Worm (Caenorhabditis elegans) whole organism, midembryonic: ENCODE data around the gene srp-2.

ENCODE experiments used
- T22C8.4 ChIP-seq: fragments of 200-800 bp; sonication (Bioruptor generic); IDR thresholded peaks from 2 replicates; pipeline ENCODE4 v1.3.6; 2022; ENCODE audit warnings: missing genetic modification characterization, missing compliant biosample characterization
- cog-1 ChIP-seq: sonication (generic microtip); optimal IDR thresholded peaks from 2 replicates; lab custom pipeline; 2016; ENCODE audit warnings: missing genetic modification characterization, missing compliant biosample characterization
- flt-1 ChIP-seq: fragments of 200-800 bp; sonication (Bioruptor generic); IDR thresholded peaks from 2 replicates; pipeline ENCODE4 v1.3.6; 2022; ENCODE audit warnings: missing genetic modification characterization, missing compliant biosample characterization
- klf-2 ChIP-seq: fragments of 200-800 bp; sonication (Bioruptor generic); conservative IDR thresholded peaks from 2 replicates; pipeline ENCODE4 v1.3.6; 2022; ENCODE audit warnings: missing genetic modification reagents, missing genetic modification characterization, missing compliant biosample characterization
- med-1 ChIP-seq: sonication (generic microtip); optimal IDR thresholded peaks from 2 replicates; lab custom pipeline; 2017; ENCODE audit warnings: missing genetic modification characterization, mild to moderate bottlenecking, missing compliant biosample characterization, antibody characterized with exemption, missing genetic modification reagents; ENCODE audit not compliant: insufficient read depth
- ref-1 ChIP-seq: fragments of 200-800 bp; sonication (Bioruptor generic); conservative IDR thresholded peaks from 2 replicates; pipeline ENCODE4 v1.3.6; 2022; ENCODE audit warnings: missing genetic modification reagents, missing genetic modification characterization, missing compliant biosample characterization
- ztf-23 ChIP-seq: fragments of 200-800 bp; sonication (Bioruptor generic); IDR thresholded peaks from 2 replicates; pipeline ENCODE4 v1.3.6; 2022; ENCODE audit warnings: missing genetic modification reagents, missing genetic modification characterization, missing compliant biosample characterization
- ztf-29 ChIP-seq: fragments of 200-800 bp; sonication (Bioruptor generic); IDR thresholded peaks from 2 replicates; pipeline ENCODE4 v1.3.6; 2022; ENCODE audit warnings: missing genetic modification reagents, missing genetic modification characterization, missing compliant biosample characterization

- TF ChIP-seq med-1 (no peak), ztf-29 (GFP tag; lab: Robert Waterston, UW) (no peak), klf-2 (GFP tag; lab: Robert Waterston, UW) (no peak), T22C8.4 (GFP tag; lab: Robert Waterston, UW) (no peak), ref-1 (GFP tag; lab: Robert Waterston, UW) (no peak), ztf-23 (GFP tag; lab: Robert Waterston, UW) (no peak), flt-1 (no peak), cog-1 (no peak)
Measured at ce11 chrV:777285-777684, 14.8 kb downstream of the srp-2 start, which contains the start of gene R09E12.9.
